Fruit fly (Drosophila melanogaster) whole organism, wandering third instar larva: ENCODE data around the gene CG4653.

ENCODE experiments used
- Abd-B ChIP-seq: fragments of >200 bp; optimal IDR thresholded peaks from 2 replicates; lab custom pipeline; 2017; ENCODE audit warnings: missing biosample characterization, missing genetic modification characterization
- CG32264 ChIP-seq: fragments of 200-800 bp; sonication (Bioruptor generic); optimal IDR thresholded peaks from 2 replicates; lab custom pipeline; 2016; ENCODE audit warnings: missing biosample characterization, missing genetic modification characterization
- CG9705 ChIP-seq: fragments of 200-800 bp; sonication (Bioruptor generic); optimal IDR thresholded peaks from 2 replicates; lab custom pipeline; 2018; ENCODE audit warnings: missing biosample characterization, mild to moderate bottlenecking, missing genetic modification characterization
- CrebA ChIP-seq: fragments of 200-800 bp; sonication (Bioruptor generic); optimal IDR thresholded peaks from 2 replicates; lab custom pipeline; 2016; ENCODE audit warnings: missing biosample characterization, mild to moderate bottlenecking, missing genetic modification characterization, borderline replicate concordance
- Dfd ChIP-seq: fragments of >200 bp; optimal IDR thresholded peaks from 2 replicates; lab custom pipeline; 2017; ENCODE audit warnings: missing biosample characterization, missing genetic modification characterization
- Dif ChIP-seq: fragments of 200-275, 200-300 bp; sonication (Bioruptor generic); optimal IDR thresholded peaks from 2 replicates; lab custom pipeline; 2018; ENCODE audit warnings: missing biosample characterization, missing genetic modification characterization; ENCODE audit not compliant: partially characterized antibody
- GATAd ChIP-seq: sonication (Bioruptor generic); optimal IDR thresholded peaks from 2 replicates; lab custom pipeline; 2016; ENCODE audit warnings: missing biosample characterization, missing genetic modification characterization
- HLH106 ChIP-seq: fragments of 200-800 bp; optimal IDR thresholded peaks from 3 replicates; lab custom pipeline; 2019; ENCODE audit warnings: missing biosample characterization, mild to moderate bottlenecking, missing genetic modification characterization, moderate library complexity
- Hnf4 ChIP-seq: fragments of 200-800 bp; sonication (Bioruptor generic); optimal IDR thresholded peaks from 2 replicates; lab custom pipeline; 2016; ENCODE audit warnings: missing biosample characterization, mild to moderate bottlenecking, missing genetic modification characterization
- Hr78 ChIP-seq: fragments of >200 bp; optimal IDR thresholded peaks from 2 replicates; lab custom pipeline; 2017; ENCODE audit warnings: missing biosample characterization, missing genetic modification characterization
- Jra ChIP-seq: sonication (Bioruptor generic); optimal IDR thresholded peaks from 2 replicates; lab custom pipeline; 2016; ENCODE audit warnings: missing biosample characterization, missing genetic modification characterization
- Mio ChIP-seq: sonication (Bioruptor generic); optimal IDR thresholded peaks from 2 replicates; lab custom pipeline; 2016; ENCODE audit warnings: missing biosample characterization, missing genetic modification characterization
- Myc ChIP-seq: fragments of >200 bp; optimal IDR thresholded peaks from 2 replicates; lab custom pipeline; 2017
- N ChIP-seq: fragments of >200 bp; optimal IDR thresholded peaks from 2 replicates; lab custom pipeline; 2018; ENCODE audit warnings: missing biosample characterization, missing external identifiers, missing genetic modification characterization
- OdsH ChIP-seq: fragments of 200-800 bp; sonication (Bioruptor generic); optimal IDR thresholded peaks from 2 replicates; lab custom pipeline; 2016; ENCODE audit warnings: missing biosample characterization, mild to moderate bottlenecking, missing genetic modification characterization
- Rel ChIP-seq, 2 experiments: fragments of 200-800 bp; sonication (Bioruptor generic) in 1 of 2; optimal IDR thresholded peaks; 2 replicates in 1 of 2; 3 replicates in 1 of 2; lab custom pipeline; 2016 to 2019; ENCODE audit warnings: mild to moderate bottlenecking in 2 of 2, missing biosample characterization in 2 of 2, missing genetic modification characterization in 2 of 2, moderate library complexity in 1 of 2
- Vsx2 ChIP-seq: fragments of 200-300, 225-300 bp; sonication (Bioruptor generic); optimal IDR thresholded peaks from 2 replicates; lab custom pipeline; 2018; ENCODE audit warnings: missing biosample characterization, missing genetic modification characterization; ENCODE audit not compliant: partially characterized antibody
- br ChIP-seq: fragments of 200-800 bp; sonication (Bioruptor generic); optimal IDR thresholded peaks from 2 replicates; lab custom pipeline; 2016; ENCODE audit warnings: missing biosample characterization, missing genetic modification characterization
- brk ChIP-seq: fragments of 200-800 bp; sonication (Bioruptor generic); optimal IDR thresholded peaks from 2 replicates; lab custom pipeline; 2016; ENCODE audit warnings: missing biosample characterization, mild to moderate bottlenecking, missing genetic modification characterization
- dl ChIP-seq, 2 experiments: fragments of 175-275, 200-275 bp in 1 of 2; fragments of 200-275 bp in 1 of 2; sonication (Bioruptor generic); optimal IDR thresholded peaks; lab custom pipeline; 2018; ENCODE audit warnings: mild to moderate bottlenecking in 2 of 2, missing biosample characterization in 2 of 2, missing genetic modification characterization in 2 of 2, moderate library complexity in 2 of 2; ENCODE audit not compliant: partially characterized antibody in 2 of 2, insufficient read depth in 1 of 2
- dmrt93B ChIP-seq: fragments of 200-800 bp; sonication (Bioruptor generic); optimal IDR thresholded peaks from 2 replicates; lab custom pipeline; 2018; ENCODE audit warnings: missing biosample characterization, mild to moderate bottlenecking, missing genetic modification characterization
- dsf ChIP-seq: sonication (Bioruptor generic); optimal IDR thresholded peaks from 2 replicates; lab custom pipeline; 2016; ENCODE audit warnings: missing biosample characterization, missing genetic modification characterization, borderline replicate concordance
- fru ChIP-seq: fragments of 200-800 bp; sonication (Bioruptor generic); optimal IDR thresholded peaks from 3 replicates; lab custom pipeline; 2016; ENCODE audit warnings: missing biosample characterization, mild to moderate bottlenecking, missing genetic modification characterization
- h ChIP-seq: fragments of 200-800 bp; sonication (Bioruptor generic); optimal IDR thresholded peaks from 3 replicates; lab custom pipeline; 2016; ENCODE audit warnings: missing biosample characterization, mild to moderate bottlenecking, missing genetic modification characterization
- jim ChIP-seq: fragments of 175-275, 200-325 bp; sonication (Bioruptor generic); optimal IDR thresholded peaks from 2 replicates; lab custom pipeline; 2016; ENCODE audit warnings: missing biosample characterization, mild to moderate bottlenecking, missing genetic modification characterization
- lola ChIP-seq: fragments of >200 bp; optimal IDR thresholded peaks from 2 replicates; lab custom pipeline; 2017; ENCODE audit warnings: missing biosample characterization, missing genetic modification characterization
- pan ChIP-seq: fragments of >200 bp; optimal IDR thresholded peaks from 2 replicates; lab custom pipeline; 2017
- psq ChIP-seq: fragments of 200-800 bp; sonication (Bioruptor generic); optimal IDR thresholded peaks from 3 replicates; lab custom pipeline; 2017; ENCODE audit warnings: missing biosample characterization, mild to moderate bottlenecking, missing genetic modification characterization, moderate library complexity
- rgr ChIP-seq: fragments of 200-800 bp; sonication (Bioruptor generic); optimal IDR thresholded peaks from 3 replicates; lab custom pipeline; 2016; ENCODE audit warnings: missing biosample characterization, mild to moderate bottlenecking, missing genetic modification characterization
- sv ChIP-seq: fragments of 200-800 bp; sonication (Bioruptor generic); optimal IDR thresholded peaks from 3 replicates; lab custom pipeline; 2016; ENCODE audit warnings: missing biosample characterization, missing genetic modification characterization
- tai ChIP-seq: sonication (Bioruptor generic); optimal IDR thresholded peaks from 2 replicates; lab custom pipeline; 2016; ENCODE audit warnings: missing biosample characterization, missing genetic modification characterization
- usp ChIP-seq: fragments of >200 bp; optimal IDR thresholded peaks from 2 replicates; lab custom pipeline; 2017; ENCODE audit warnings: missing biosample characterization, missing genetic modification characterization
- woc ChIP-seq: sonication (Bioruptor generic); optimal IDR thresholded peaks from 2 replicates; lab custom pipeline; 2016; ENCODE audit warnings: missing biosample characterization, mild to moderate bottlenecking, missing genetic modification characterization

Gene CG4653

dm6 chrX:16669849-16670248, 34.0 kb upstream of the CG4653 start:
- no peak for TF ChIP-seq fru (GFP tag; lab: Kevin White, UChicago)
- TF ChIP-seq Rel (GFP tag; optimal IDR thresholded peaks at IDR 0.05; lab: Kevin White, UChicago) = no peak
- peak; percentile 72 for TF ChIP-seq Rel (tag; optimal IDR thresholded peaks at IDR 0.05; lab: Kevin White, UChicago)
- TF ChIP-seq, all 38 proteins: peak for 1

dm6 chrX:16670262-16670661, 33.6 kb upstream of the CG4653 start:
- TF ChIP-seq brk = no peak
- no peak for TF ChIP-seq dsf
- TF ChIP-seq tai (GFP tag; lab: Kevin White, UChicago) = no peak
- no peak for TF ChIP-seq dmrt93B (GFP tag; lab: Kevin White, UChicago)
- TF ChIP-seq jim (GFP tag; lab: Kevin White, UChicago) = no peak
- TF ChIP-seq CG32264 = no peak
- TF ChIP-seq Dfd (GFP tag; lab: Kevin White, UChicago) = no peak
- TF ChIP-seq br (GFP tag; lab: Kevin White, UChicago) = no peak
- no peak for TF ChIP-seq psq (GFP tag; lab: Kevin White, UChicago)
- no peak for TF ChIP-seq Rel (GFP tag; optimal IDR thresholded peaks at IDR 0.05; lab: Kevin White, UChicago)
- no peak for TF ChIP-seq Rel (tag; optimal IDR thresholded peaks at IDR 0.05; lab: Kevin White, UChicago)
- TF ChIP-seq Vsx2 (GFP tag; lab: Kevin White, UChicago) = no peak
- no peak for TF ChIP-seq Jra (GFP tag; lab: Kevin White, UChicago)
- TF ChIP-seq fru (GFP tag; lab: Kevin White, UChicago) = no peak
- TF ChIP-seq h (GFP tag; lab: Kevin White, UChicago) = no peak
- no peak for TF ChIP-seq lola (GFP tag; lab: Kevin White, UChicago)
- no peak for TF ChIP-seq Mio (GFP tag; lab: Kevin White, UChicago)
- no peak for TF ChIP-seq rgr
- TF ChIP-seq OdsH (GFP tag; lab: Kevin White, UChicago) = no peak

- no peak for TF ChIP-seq CrebA (GFP tag; lab: Kevin White, UChicago)
- no peak for TF ChIP-seq tai (GFP tag; lab: Kevin White, UChicago)
- TF ChIP-seq HLH106 (tag; lab: Kevin White, UChicago) = peak; percentile 9
- TF ChIP-seq pan = no peak
- no peak for TF ChIP-seq Abd-B
- no peak for TF ChIP-seq Vsx2 (GFP tag; lab: Kevin White, UChicago)
- TF ChIP-seq fru (GFP tag; lab: Kevin White, UChicago) = peak; percentile 14
- no peak for TF ChIP-seq h (GFP tag; lab: Kevin White, UChicago)
- TF ChIP-seq Dfd (GFP tag; lab: Kevin White, UChicago) = no peak
- no peak for TF ChIP-seq Jra (GFP tag; lab: Kevin White, UChicago)
- TF ChIP-seq Myc (lab: Kevin White, UChicago) = no peak
- no peak for TF ChIP-seq Hnf4 (GFP tag; lab: Kevin White, UChicago)
- TF ChIP-seq lola (GFP tag; lab: Kevin White, UChicago) = no peak
- TF ChIP-seq Dif (GFP tag; lab: Kevin White, UChicago) = no peak
- peak; percentile 32 for TF ChIP-seq OdsH (GFP tag; lab: Kevin White, UChicago)
- TF ChIP-seq CG32264 = no peak
- TF ChIP-seq usp (GFP tag; lab: Kevin White, UChicago) = no peak
- TF ChIP-seq sv = no peak
- peak; percentile 30 for TF ChIP-seq rgr
- no peak for TF ChIP-seq CG9705 (GFP tag; lab: Kevin White, UChicago)
- TF ChIP-seq brk = no peak
- TF ChIP-seq Hr78 = no peak
- no peak for TF ChIP-seq Mio (GFP tag; lab: Kevin White, UChicago)
- TF ChIP-seq, all 38 proteins: peak for 4
Measured at dm6 chrX:16670691-16671481, 33.0 kb upstream of the CG4653 start.

dm6 chrX:16672904-16673303, 31.0 kb upstream of the CG4653 start:
- no peak for TF ChIP-seq OdsH (GFP tag; lab: Kevin White, UChicago)
- TF ChIP-seq, all 38 proteins: peak for 0

- TF ChIP-seq Rel (GFP tag; optimal IDR thresholded peaks at IDR 0.05; lab: Kevin White, UChicago) (no peak), Rel (tag; optimal IDR thresholded peaks at IDR 0.05; lab: Kevin White, UChicago) (no peak), brk (no peak), Mio (GFP tag; lab: Kevin White, UChicago) (no peak), CrebA (GFP tag; lab: Kevin White, UChicago) (no peak), jim (GFP tag; lab: Kevin White, UChicago) (no peak), woc (GFP tag; lab: Kevin White, UChicago) (no peak), lola (GFP tag; lab: Kevin White, UChicago) (no peak), CG32264 (no peak), HLH106 (tag; lab: Kevin White, UChicago) (no peak), N (GFP tag; lab: Kevin White, UChicago) (no peak), dsf (no peak), sv (no peak), CG9705 (GFP tag; lab: Kevin White, UChicago) (no peak), Jra (GFP tag; lab: Kevin White, UChicago) (no peak), GATAd (GFP tag; lab: Kevin White, UChicago) (no peak), psq (GFP tag; lab: Kevin White, UChicago) (no peak), tai (GFP tag; lab: Kevin White, UChicago) (no peak), Hnf4 (GFP tag; lab: Kevin White, UChicago) (no peak), br (GFP tag; lab: Kevin White, UChicago) (no peak), dl (GFP tag; optimal IDR thresholded peaks at IDR 0.05; lab: Kevin White, UChicago; ENCODE audit: insufficient read depth in 1 of 2, partially characterized antibody in 2 of 2) (no peak)
Measured at dm6 chrX:16674538-16674937, 29.3 kb upstream of the CG4653 start.
